Worm (Caenorhabditis elegans): Measurements from ENCODE around the gene srx-7.

DNA sequence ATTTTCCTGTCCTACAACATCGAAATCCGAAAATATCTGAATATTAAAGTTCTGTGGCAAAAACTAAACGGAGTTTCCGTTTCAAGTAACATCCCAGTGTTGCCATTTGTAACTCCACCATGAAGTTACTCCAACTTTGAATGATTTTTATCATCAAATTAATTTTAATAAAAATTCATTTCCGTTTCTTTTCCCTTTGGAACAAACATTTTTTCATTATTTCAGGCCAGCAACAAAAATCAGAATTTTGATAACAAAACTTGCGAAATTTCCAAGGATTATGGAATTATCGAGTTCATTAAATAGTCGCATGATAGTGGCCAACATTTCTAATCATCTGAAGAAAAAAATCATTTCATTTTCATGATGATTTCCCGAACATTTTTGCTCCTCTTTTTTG lies 2.8 kb downstream of the srx-7 start, which contains the start of gene C14C6.2:
- no peak for TF ChIP-seq F13C5.2 (tag; optimal IDR thresholded peaks at IDR 0.05)
- TF ChIP-seq ets-7 (tag; optimal IDR thresholded peaks at IDR 0.05), result no peak
- TF ChIP-seq ceh-36 (tag; optimal IDR thresholded peaks at IDR 0.05), result no peak
- no peak for TF ChIP-seq ama-1 (optimal IDR thresholded peaks at IDR 0.05)
- TF ChIP-seq sea-1 (GFP tag; conservative IDR thresholded peaks at IDR 0.05), result no peak
- no peak for TF ChIP-seq hnd-1 (tag; optimal IDR thresholded peaks at IDR 0.05)
- TF ChIP-seq B0310.2 (tag; optimal IDR thresholded peaks at IDR 0.05), result no peak
- TF ChIP-seq aly-1 (tag; optimal IDR thresholded peaks at IDR 0.05), result no peak
- no peak for TF ChIP-seq hmg-4 (GFP tag; optimal IDR thresholded peaks at IDR 0.05)
- TF ChIP-seq tra-4 (tag; optimal IDR thresholded peaks at IDR 0.05), result no peak
- TF ChIP-seq scrt-1 (GFP tag; IDR thresholded peaks at IDR 0.05), result no peak
- no peak for TF ChIP-seq flt-1 (GFP tag; IDR thresholded peaks at IDR 0.05)
